Fruit fly (Drosophila melanogaster) whole organism, embryonic: Measurements from ENCODE around the gene her.

Experiments
- BEAF-32 ChIP-seq: fragments of 200-800 bp; sonication (Bioruptor generic); optimal IDR thresholded peaks from 3 replicates; lab custom pipeline; 2017; ENCODE audit warnings: missing biosample characterization, missing genetic modification characterization, mild to moderate bottlenecking, moderate library complexity, missing genetic modification reagents
- CG10267 ChIP-seq: fragments of 200-800 bp; sonication (Bioruptor generic); optimal IDR thresholded peaks from 2 replicates; lab custom pipeline; 2018; ENCODE audit warnings: missing biosample characterization, mild to moderate bottlenecking, missing genetic modification characterization, moderate library complexity
- CG10321 ChIP-seq: fragments of 200-800 bp; sonication (Bioruptor generic); IDR thresholded peaks from 2 replicates; pipeline ENCODE4 v1.3.6; 2022; ENCODE audit warnings: missing biosample characterization, missing genetic modification characterization
- CG10366 ChIP-seq: fragments of 200-800 bp; sonication (Bioruptor generic); IDR thresholded peaks from 2 replicates; pipeline ENCODE4 v1.3.6; 2022; ENCODE audit warnings: missing biosample characterization, missing genetic modification characterization
- CG11093 ChIP-seq: fragments of 200-800 bp; sonication (Bioruptor generic); IDR thresholded peaks from 3 replicates; pipeline ENCODE4 v1.3.6; 2022; ENCODE audit warnings: missing biosample characterization, missing genetic modification characterization
- CG13424 ChIP-seq: fragments of 200-800 bp; sonication (Bioruptor generic); optimal IDR thresholded peaks from 2 replicates; lab custom pipeline; 2019; ENCODE audit warnings: missing biosample characterization, mild to moderate bottlenecking, missing genetic modification characterization, moderate library complexity
- CG1529 ChIP-seq: fragments of 200-800 bp; sonication (Bioruptor generic); optimal IDR thresholded peaks from 3 replicates; lab custom pipeline; 2018; ENCODE audit warnings: missing biosample characterization, missing genetic modification characterization
- CG16863 ChIP-seq: fragments of 200-800 bp; sonication (Bioruptor generic); optimal IDR thresholded peaks from 3 replicates; lab custom pipeline; 2016; ENCODE audit warnings: missing biosample characterization, missing genetic modification characterization
- CG18599 ChIP-seq: fragments of 200-800 bp; sonication (Bioruptor generic); optimal IDR thresholded peaks from 3 replicates; lab custom pipeline; 2017; ENCODE audit warnings: missing biosample characterization, missing genetic modification characterization, mild to moderate bottlenecking, moderate library complexity, missing genetic modification reagents
- CG2199 ChIP-seq: fragments of 200-800 bp; sonication (Bioruptor generic); IDR thresholded peaks from 3 replicates; pipeline ENCODE4 v1.3.6; 2022; ENCODE audit warnings: missing biosample characterization, missing genetic modification characterization
- CG2202 ChIP-seq: fragments of 200-800 bp; sonication (Bioruptor generic); optimal IDR thresholded peaks from 2 replicates; lab custom pipeline; 2018; ENCODE audit warnings: missing biosample characterization, mild to moderate bottlenecking, missing genetic modification characterization
- CG2875 ChIP-seq: fragments of 200-800 bp; sonication (Bioruptor generic); optimal IDR thresholded peaks from 2 replicates; lab custom pipeline; 2017; ENCODE audit warnings: missing biosample characterization, mild to moderate bottlenecking, missing genetic modification characterization, missing genetic modification reagents
- CG30020 ChIP-seq: fragments of 200-800 bp; optimal IDR thresholded peaks from 2 replicates; lab custom pipeline; 2019; ENCODE audit warnings: missing biosample characterization, mild to moderate bottlenecking, missing genetic modification characterization, moderate library complexity
- CG32767 ChIP-seq: fragments of 200-800 bp; sonication (Bioruptor generic); IDR thresholded peaks from 2 replicates; pipeline ENCODE4 v1.3.6; 2022; ENCODE audit warnings: missing biosample characterization, missing genetic modification characterization
- CG33213 ChIP-seq: fragments of 200-800 bp; sonication (Bioruptor generic); optimal IDR thresholded peaks from 3 replicates; lab custom pipeline; 2016; ENCODE audit warnings: missing biosample characterization, missing genetic modification characterization
- CG34376 ChIP-seq: fragments of 200-800 bp; sonication (Bioruptor generic); optimal IDR thresholded peaks from 2 replicates; lab custom pipeline; 2018; ENCODE audit warnings: missing biosample characterization, mild to moderate bottlenecking, missing genetic modification characterization
- CG34422 ChIP-seq: fragments of 200-800 bp; sonication (Bioruptor generic); IDR thresholded peaks from 3 replicates; pipeline ENCODE4 v1.3.6; 2022; ENCODE audit warnings: missing biosample characterization, missing genetic modification characterization
- CG5180 ChIP-seq: fragments of 200-800 bp; sonication (Bioruptor generic); optimal IDR thresholded peaks from 3 replicates; lab custom pipeline; 2017; ENCODE audit warnings: missing biosample characterization, missing genetic modification characterization, mild to moderate bottlenecking, moderate library complexity, missing genetic modification reagents
- CG8290 ChIP-seq, 3 experiments: fragments of 200-800 bp; sonication (Bioruptor generic); optimal IDR thresholded peaks; 2 replicates each; lab custom pipeline; 2016 to 2019; ENCODE audit warnings: missing biosample characterization in 3 of 3, missing genetic modification characterization in 3 of 3, mild to moderate bottlenecking in 2 of 3, moderate library complexity in 1 of 3
- CG8944 ChIP-seq: fragments of 200-800 bp; sonication (Bioruptor generic); optimal IDR thresholded peaks from 3 replicates; lab custom pipeline; 2016; ENCODE audit warnings: missing biosample characterization, missing genetic modification characterization
- D ChIP-seq, 2 experiments: fragments of 200-800 bp in 1 of 2; fragments of >200 bp in 1 of 2; sonication (Bioruptor generic) in 1 of 2; optimal IDR thresholded peaks; 2 replicates in 1 of 2; 3 replicates in 1 of 2; lab custom pipeline; 2017; ENCODE audit warnings: mild to moderate bottlenecking in 1 of 2, missing biosample characterization in 1 of 2, missing genetic modification characterization in 1 of 2, missing genetic modification reagents in 1 of 2
- D19A ChIP-seq: fragments of 200-800 bp; optimal IDR thresholded peaks from 3 replicates; lab custom pipeline; 2019; ENCODE audit warnings: missing biosample characterization, mild to moderate bottlenecking, missing genetic modification characterization, moderate library complexity
- Dip3 ChIP-seq: fragments of 200-800 bp; sonication (Bioruptor generic); optimal IDR thresholded peaks from 3 replicates; lab custom pipeline; 2016; ENCODE audit warnings: missing biosample characterization, missing genetic modification characterization
- E2f2 ChIP-seq: fragments of 200-800 bp; sonication (Bioruptor generic); IDR thresholded peaks from 2 replicates; pipeline ENCODE4 v1.3.6; 2022; ENCODE audit warnings: missing biosample characterization, missing genetic modification characterization
- HLH4C ChIP-seq: fragments of 200-800 bp; sonication (Bioruptor generic); IDR thresholded peaks from 3 replicates; pipeline ENCODE4 v1.3.6; 2022; ENCODE audit warnings: missing biosample characterization, missing genetic modification characterization; ENCODE audit not compliant: partially characterized antibody
- HmgZ ChIP-seq: fragments of 200-800 bp; sonication (Bioruptor generic); optimal IDR thresholded peaks from 2 replicates; lab custom pipeline; 2018; ENCODE audit warnings: missing biosample characterization, mild to moderate bottlenecking, missing genetic modification characterization
- Hsf ChIP-seq: fragments of 200-800 bp; sonication (Bioruptor generic); optimal IDR thresholded peaks from 3 replicates; lab custom pipeline; 2016; ENCODE audit warnings: missing biosample characterization, missing genetic modification characterization
- NK7.1 ChIP-seq: fragments of 200-800 bp; sonication (Bioruptor generic); optimal IDR thresholded peaks from 3 replicates; lab custom pipeline; 2016; ENCODE audit warnings: missing biosample characterization, missing genetic modification characterization
- Nf-YB ChIP-seq: fragments of 200-800 bp; sonication (Bioruptor generic); optimal IDR thresholded peaks from 3 replicates; lab custom pipeline; 2019; ENCODE audit warnings: missing biosample characterization, mild to moderate bottlenecking, missing genetic modification characterization, moderate library complexity
- PHDP ChIP-seq: fragments of 200-800 bp; sonication (Bioruptor generic); optimal IDR thresholded peaks from 3 replicates; lab custom pipeline; 2018; ENCODE audit warnings: missing biosample characterization, mild to moderate bottlenecking, missing genetic modification characterization, moderate library complexity
- Sox102F ChIP-seq: fragments of 200-800 bp; sonication (Bioruptor generic); optimal IDR thresholded peaks from 2 replicates; lab custom pipeline; 2018; ENCODE audit warnings: missing biosample characterization, mild to moderate bottlenecking, missing genetic modification characterization, moderate library complexity
- bigmax ChIP-seq: fragments of 200-800 bp; sonication (Bioruptor generic); optimal IDR thresholded peaks from 2 replicates; lab custom pipeline; 2018; ENCODE audit warnings: missing biosample characterization, mild to moderate bottlenecking, missing genetic modification characterization
- cato ChIP-seq: fragments of 200-800 bp; sonication (Bioruptor generic); optimal IDR thresholded peaks from 2 replicates; lab custom pipeline; 2016; ENCODE audit warnings: missing biosample characterization, missing genetic modification characterization, borderline replicate concordance
- dysf ChIP-seq: fragments of 200-800 bp; sonication (Bioruptor generic); IDR thresholded peaks from 3 replicates; pipeline ENCODE4 v1.3.6; 2022; ENCODE audit warnings: missing biosample characterization, missing genetic modification characterization
- fru ChIP-seq: fragments of >200 bp; optimal IDR thresholded peaks from 2 replicates; lab custom pipeline; 2017
- gfzf ChIP-seq: fragments of 200-800 bp; sonication (Bioruptor generic); optimal IDR thresholded peaks from 2 replicates; lab custom pipeline; 2016; ENCODE audit warnings: missing biosample characterization, mild to moderate bottlenecking, missing genetic modification characterization, moderate library complexity
- hbn ChIP-seq: fragments of 200-800 bp; sonication (Bioruptor generic); IDR thresholded peaks from 2 replicates; pipeline ENCODE4 v1.3.6; 2022; ENCODE audit warnings: missing biosample characterization, missing genetic modification characterization; ENCODE audit not compliant: partially characterized antibody
- lov ChIP-seq, 2 experiments: fragments of 200-800 bp in 1 of 2; fragments of >200 bp in 1 of 2; sonication (Bioruptor generic) in 1 of 2; IDR thresholded peaks in 1 of 2; optimal IDR thresholded peaks in 1 of 2; 2 replicates in 1 of 2; 3 replicates in 1 of 2; pipeline versions ENCODE4 v1.3.6 to Lab custom; 2017 to 2022; ENCODE audit warnings: missing biosample characterization in 1 of 2, missing genetic modification characterization in 1 of 2
- nau ChIP-seq: fragments of 200-800 bp; sonication (Bioruptor generic); optimal IDR thresholded peaks from 3 replicates; lab custom pipeline; 2017; ENCODE audit warnings: missing biosample characterization, mild to moderate bottlenecking, missing genetic modification characterization, missing genetic modification reagents
- pan ChIP-seq, 4 experiments: fragments of >200 bp in 3 of 4; fragments of 200-800 bp in 1 of 4; sonication (Bioruptor generic) in 1 of 4; optimal IDR thresholded peaks in 3 of 4; IDR thresholded peaks in 1 of 4; 2 replicates each; pipeline versions ENCODE4 v1.3.6 to Lab custom; 2017 to 2022; ENCODE audit warnings: missing biosample characterization in 2 of 4, missing genetic modification characterization in 2 of 4, mixed read lengths in 1 of 4
- scrt ChIP-seq: fragments of 200-800 bp; sonication (Bioruptor generic); optimal IDR thresholded peaks from 2 replicates; lab custom pipeline; 2018; ENCODE audit warnings: missing biosample characterization, mild to moderate bottlenecking, missing genetic modification characterization, moderate library complexity
- seq ChIP-seq: fragments of 200-800 bp; sonication (Bioruptor generic); IDR thresholded peaks from 2 replicates; pipeline ENCODE4 v1.3.6; 2022; ENCODE audit warnings: missing biosample characterization, missing genetic modification characterization
- sna ChIP-seq: fragments of 200-800 bp; sonication (Bioruptor generic); IDR thresholded peaks from 2 replicates; pipeline ENCODE4 v1.3.6; 2022; ENCODE audit warnings: missing biosample characterization, missing genetic modification characterization; ENCODE audit not compliant: partially characterized antibody
- sqz ChIP-seq: fragments of 200-800 bp; sonication (Bioruptor generic); optimal IDR thresholded peaks from 3 replicates; lab custom pipeline; 2018; ENCODE audit warnings: missing biosample characterization, mild to moderate bottlenecking, missing genetic modification characterization
- tio ChIP-seq: fragments of 200-800 bp; sonication (Bioruptor generic); optimal IDR thresholded peaks from 2 replicates; lab custom pipeline; 2017; ENCODE audit warnings: missing biosample characterization, missing genetic modification characterization, inconsistent platforms
- trem ChIP-seq: fragments of 200-800 bp; optimal IDR thresholded peaks from 3 replicates; lab custom pipeline; 2019; ENCODE audit warnings: missing biosample characterization, mild to moderate bottlenecking, missing genetic modification characterization, moderate library complexity

The her gene

DNA sequence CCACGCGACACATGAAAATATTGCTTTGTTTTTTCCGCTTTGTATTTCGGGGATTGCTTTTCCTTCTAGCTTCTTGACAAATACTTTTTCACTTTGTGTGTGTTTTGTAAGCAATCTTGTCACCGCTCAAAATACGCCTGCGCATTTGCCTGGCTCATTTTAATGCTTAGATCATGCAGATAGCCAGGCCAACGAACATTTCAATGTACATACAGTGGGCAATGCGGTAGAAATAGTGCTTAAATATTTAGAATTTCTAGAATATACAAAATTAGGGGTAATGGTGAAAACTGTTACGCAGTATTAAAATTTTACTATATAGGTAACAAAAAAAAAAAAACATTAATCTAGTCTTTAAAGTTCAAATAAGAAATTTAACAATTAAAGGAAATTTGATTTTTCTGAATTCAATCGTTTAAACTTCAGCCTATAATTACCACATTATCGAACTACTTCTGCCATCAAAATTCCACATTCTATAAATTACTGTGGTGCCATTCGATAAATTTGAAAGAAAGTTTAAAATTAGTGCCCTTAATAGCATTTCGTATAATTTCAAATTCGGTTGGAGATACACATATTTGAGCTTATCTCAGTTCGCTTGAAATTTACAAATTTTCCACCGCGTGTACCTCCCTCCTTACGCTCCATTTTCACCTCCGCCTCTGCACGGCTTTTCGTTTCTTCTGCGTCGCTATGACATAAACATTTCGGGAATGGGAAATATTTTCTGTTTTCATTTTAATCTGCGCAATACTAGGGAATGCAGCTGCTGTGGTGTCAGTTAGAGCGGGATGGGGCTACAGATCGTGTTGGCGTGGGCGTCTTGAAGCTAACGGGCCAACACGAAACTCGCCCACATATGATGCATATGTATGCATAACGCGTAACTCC, 30.1 kb downstream of the her start (continued):
- TF ChIP-seq NK7.1 (GFP tag; lab: Kevin White, UChicago) (no peak), CG10366 (GFP tag; lab: Robert Waterston, UW) (peak; percentile 21; the same call in 1 of the 2 replicates), pan (optimal IDR thresholded peaks at IDR 0.05; lab: Kevin White, UChicago) (no peak), pan (GFP tag; optimal IDR thresholded peaks at IDR 0.05 in 1 of 2, IDR thresholded peaks at IDR 0.05 in 1 of 2) (no peak), gfzf (GFP tag; lab: Kevin White, UChicago) (no peak), trem (tag; lab: Kevin White, UChicago) (no peak), CG34376 (no peak), BEAF-32 (no peak), D19A (peak; percentile 27), CG18599 (no peak), CG10321 (GFP tag; lab: Robert Waterston, UW) (no peak), Dip3 (GFP tag; lab: Kevin White, UChicago) (no peak), Nf-YB (GFP tag; lab: Kevin White, UChicago) (no peak), CG2199 (GFP tag; lab: Robert Waterston, UW) (no peak), CG33213 (GFP tag; lab: Kevin White, UChicago) (no peak), D (optimal IDR thresholded peaks at IDR 0.05; lab: Kevin White, UChicago) (no peak), D (GFP tag; optimal IDR thresholded peaks at IDR 0.05; lab: Kevin White, UChicago) (no peak), CG30020 (no peak), tio (GFP tag; lab: Kevin White, UChicago) (peak; percentile 1), HLH4C (GFP tag; lab: Robert Waterston, UW) (no peak), bigmax (no peak), sqz (GFP tag; lab: Kevin White, UChicago) (no peak), sna (GFP tag; lab: Robert Waterston, UW) (no peak), fru (lab: Kevin White, UChicago) (no peak), scrt (GFP tag; lab: Kevin White, UChicago) (no peak), CG5180 (GFP tag; lab: Kevin White, UChicago) (no peak), Hsf (GFP tag; lab: Kevin White, UChicago) (peak; percentile 40), CG2202 (tag; lab: Kevin White, UChicago) (no peak), dysf (GFP tag; lab: Robert Waterston, UW) (0 out of 3 replicates have a peak, but pooled peaks have one; percentile 35), CG13424 (tag; lab: Kevin White, UChicago) (no peak), CG16863 (GFP tag; lab: Kevin White, UChicago) (no peak), nau (GFP tag; lab: Kevin White, UChicago) (no peak), seq (GFP tag; lab: Robert Waterston, UW) (no peak), CG32767 (GFP tag; lab: Robert Waterston, UW) (no peak), CG1529 (GFP tag; lab: Kevin White, UChicago) (peak; percentile 17), CG8944 (GFP tag; lab: Kevin White, UChicago) (no peak), CG11093 (no peak), CG2875 (GFP tag; lab: Kevin White, UChicago) (no peak), PHDP (tag; lab: Kevin White, UChicago) (peak; percentile 26), cato (GFP tag; lab: Kevin White, UChicago) (no peak), hbn (GFP tag; lab: Robert Waterston, UW) (no peak), E2f2 (GFP tag; lab: Robert Waterston, UW) (no peak), CG10267 (tag; lab: Kevin White, UChicago) (no peak), CG34422 (GFP tag; lab: Robert Waterston, UW) (no peak), CG8290 (GFP tag; optimal IDR thresholded peaks at IDR 0.05; lab: Kevin White, UChicago) (no peak), CG8290 (tag; optimal IDR thresholded peaks at IDR 0.05; lab: Kevin White, UChicago) (peak in 1 of 2 experiments; percentile 35), HmgZ (tag; lab: Kevin White, UChicago) (no peak), Sox102F (peak; percentile 56), lov (optimal IDR thresholded peaks at IDR 0.05; lab: Kevin White, UChicago) (no peak), lov (GFP tag; IDR thresholded peaks at IDR 0.05; lab: Robert Waterston, UW) (no peak)
